Fruit fly (Drosophila melanogaster) whole organism, wandering third instar larva: ENCODE results near the gene CG4650.

Experiments used
- Jra ChIP-seq: sonication (Bioruptor generic); optimal IDR thresholded peaks from 2 replicates; lab custom pipeline; 2016; ENCODE audit warnings: missing biosample characterization, missing genetic modification characterization
- Sp1 ChIP-seq: fragments of 200-800 bp; sonication (Bioruptor generic); optimal IDR thresholded peaks from 3 replicates; lab custom pipeline; 2019; ENCODE audit warnings: missing biosample characterization, mild to moderate bottlenecking, missing genetic modification characterization, moderate library complexity
- tai ChIP-seq: sonication (Bioruptor generic); optimal IDR thresholded peaks from 2 replicates; lab custom pipeline; 2016; ENCODE audit warnings: missing biosample characterization, missing genetic modification characterization

- TF ChIP-seq tai (GFP tag; lab: Kevin White, UChicago) (no peak), Jra (GFP tag; lab: Kevin White, UChicago) (no peak), Sp1 (GFP tag; lab: Kevin White, UChicago) (no peak)
These were observed 35.7 kb upstream of the CG4650 start, which contains the start of gene CG33309 for dm6 chr2L:14810461-14810860.
